Worm (Caenorhabditis elegans): ENCODE measurements around the gene T07A9.12.

T07A9.12 gene

DNA sequence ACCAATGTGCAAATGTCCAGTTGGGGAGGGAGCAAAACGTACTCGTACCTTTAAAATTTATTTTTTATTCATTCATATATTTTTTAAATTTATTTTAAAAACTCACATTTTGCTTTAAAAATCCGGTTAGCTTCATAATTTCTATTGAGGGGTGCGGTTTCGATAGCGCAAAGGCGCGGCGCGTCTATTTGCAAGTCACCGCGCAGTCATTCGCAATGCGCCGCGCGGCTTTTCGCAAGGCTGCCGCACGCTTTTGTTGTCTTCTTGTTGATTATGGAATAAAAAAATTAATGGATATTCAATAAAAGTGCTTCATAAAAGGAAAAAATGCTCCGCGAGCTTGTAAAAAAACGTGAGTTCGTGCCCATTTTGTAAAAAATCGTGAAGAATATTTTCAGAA lies 20.4 kb upstream of the T07A9.12 start, which contains the start of the genes ears-2 and uncp-18:
ears-2 (minus strand) TSS at position 190 of the 400 bp plus-strand sequence.
uncp-18 (plus strand) TSS at position 282 of the 400 bp plus-strand sequence.
- TF ChIP-seq pha-2 (tag; optimal IDR thresholded peaks at IDR 0.05) (peak; percentile 96), tbx-7 (tag; optimal IDR thresholded peaks at IDR 0.05) (peak; percentile 86), sox-4 (tag; optimal IDR thresholded peaks at IDR 0.05) (peak; percentile 98), sdc-2 (tag; optimal IDR thresholded peaks at IDR 0.05) (peak; percentile 84), pha-4 (tag; optimal IDR thresholded peaks at IDR 0.05) (no peak), ceh-6 (GFP tag; optimal IDR thresholded peaks at IDR 0.05) (peak; percentile 91), hlh-13 (GFP tag; optimal IDR thresholded peaks at IDR 0.05) (peak; percentile 97), F13H6.1 (tag; optimal IDR thresholded peaks at IDR 0.05) (peak; percentile 98), lin-11 (tag; optimal IDR thresholded peaks at IDR 0.05) (peak; percentile 93), dmd-4 (tag; optimal IDR thresholded peaks at IDR 0.05; ENCODE audit: borderline replicate concordance) (peak; percentile 98), hlh-30 (tag; optimal IDR thresholded peaks at IDR 0.05; ENCODE audit: insufficient read depth) (peak; percentile 39), K02D7.2 (tag; optimal IDR thresholded peaks at IDR 0.05) (peak; percentile 98), ref-2 (tag; optimal IDR thresholded peaks at IDR 0.05) (peak; percentile 99), pax-1 (tag; optimal IDR thresholded peaks at IDR 0.05) (peak; percentile 58), fkh-10 (GFP tag; optimal IDR thresholded peaks at IDR 0.05) (peak; percentile 89), odd-2 (tag; optimal IDR thresholded peaks at IDR 0.05) (peak; percentile 88), gmeb-2 (tag; optimal IDR thresholded peaks at IDR 0.05) (peak; percentile 97), elt-2 (tag; optimal IDR thresholded peaks at IDR 0.05) (peak; percentile 100), ztf-16 (tag; optimal IDR thresholded peaks at IDR 0.05) (peak; percentile 99), zip-5 (tag; optimal IDR thresholded peaks at IDR 0.05) (peak; percentile 97), unc-42 (tag; optimal IDR thresholded peaks at IDR 0.05) (peak; percentile 93), ceh-34 (tag; optimal IDR thresholded peaks at IDR 0.05) (peak; percentile 99), nfya-1 (tag; optimal IDR thresholded peaks at IDR 0.05) (peak; percentile 93), nhr-11 (tag; optimal IDR thresholded peaks at IDR 0.05) (peak; percentile 2), ceh-2 (tag; optimal IDR thresholded peaks at IDR 0.05) (peak; percentile 99), che-1 (tag; optimal IDR thresholded peaks at IDR 0.05) (peak; percentile 92), C08G9.2 (tag; optimal IDR thresholded peaks at IDR 0.05) (peak; percentile 97), ets-4 (tag; optimal IDR thresholded peaks at IDR 0.05) (peak; percentile 98), hlh-6 (tag; optimal IDR thresholded peaks at IDR 0.05) (peak; percentile 92), hlh-15 (tag; optimal IDR thresholded peaks at IDR 0.05) (peak; percentile 99), lim-6 (tag; optimal IDR thresholded peaks at IDR 0.05) (peak; percentile 99), pat-9 (tag; optimal IDR thresholded peaks at IDR 0.05) (peak; percentile 99), C38D4.7 (GFP tag; optimal IDR thresholded peaks at IDR 0.05) (peak; percentile 95), pros-1 (tag; optimal IDR thresholded peaks at IDR 0.05) (no peak), ceh-45 (GFP tag; IDR thresholded peaks at IDR 0.05) (peak; percentile 98), K09A11.1 (tag; optimal IDR thresholded peaks at IDR 0.05; ENCODE audit: insufficient read depth) (peak; percentile 97), pag-3 (tag; optimal IDR thresholded peaks at IDR 0.05; ENCODE audit: borderline replicate concordance) (peak; percentile 95), unc-3 (GFP tag; conservative IDR thresholded peaks at IDR 0.05) (peak; percentile 93), unc-3 (tag; optimal IDR thresholded peaks at IDR 0.05) (peak; percentile 97), elt-4 (tag; optimal IDR thresholded peaks at IDR 0.05) (peak; percentile 60), T23F11.4 (GFP tag; optimal IDR thresholded peaks at IDR 0.05) (peak; percentile 95), unc-55 (GFP tag; optimal IDR thresholded peaks at IDR 0.05) (no peak), ceh-22 (tag; optimal IDR thresholded peaks at IDR 0.05) (peak; percentile 69), ceh-19 (GFP tag; optimal IDR thresholded peaks at IDR 0.05) (peak; percentile 98), ttx-3 (tag; optimal IDR thresholded peaks at IDR 0.05) (peak; percentile 98), ceh-31 (tag; optimal IDR thresholded peaks at IDR 0.05) (peak; percentile 100), eyg-1 (tag; optimal IDR thresholded peaks at IDR 0.05) (peak; percentile 98), ama-1 (optimal IDR thresholded peaks at IDR 0.05) (no peak), Y22D7AL.16 (tag; optimal IDR thresholded peaks at IDR 0.05) (peak; percentile 97), ceh-30 (tag; optimal IDR thresholded peaks at IDR 0.05) (peak; percentile 69), fax-1 (tag; optimal IDR thresholded peaks at IDR 0.05) (peak; percentile 99), rnt-1 (tag; optimal IDR thresholded peaks at IDR 0.05) (peak; percentile 99), ceh-14 (tag; optimal IDR thresholded peaks at IDR 0.05) (peak; percentile 99)
